Worm (Caenorhabditis elegans) whole organism, L4 larva: ENCODE data around the gene abcf-3.

Source experiments
- D1046.2 ChIP-seq: fragments of 200-800 bp; sonication (Bioruptor generic); IDR thresholded peaks from 2 replicates; pipeline ENCODE4 v1.3.6; 2022; ENCODE audit warnings: missing genetic modification characterization, missing compliant biosample characterization
- F49E8.2 ChIP-seq: sonication (generic microtip); optimal IDR thresholded peaks from 2 replicates; lab custom pipeline; 2016; ENCODE audit warnings: missing compliant biosample characterization, mild to moderate bottlenecking, missing genetic modification characterization, borderline replicate concordance
- R02D3.7 ChIP-seq: fragments of 150-350 bp; sonication (generic microtip); optimal IDR thresholded peaks from 3 replicates; lab custom pipeline; 2014; ENCODE audit warnings: missing biosample characterization, missing genetic modification characterization
- ama-1 ChIP-seq: fragments of 150-350 bp; optimal IDR thresholded peaks from 2 replicates; lab custom pipeline; 2014; ENCODE audit warnings: inconsistent platforms, mixed read lengths
- ceh-82 ChIP-seq: sonication (generic microtip); optimal IDR thresholded peaks from 2 replicates; lab custom pipeline; 2017; ENCODE audit warnings: missing biosample characterization, missing genetic modification characterization
- dve-1 ChIP-seq: sonication (generic microtip); optimal IDR thresholded peaks from 2 replicates; lab custom pipeline; 2017; ENCODE audit warnings: antibody characterized with exemption, mild to moderate bottlenecking, missing genetic modification characterization, missing compliant biosample characterization; ENCODE audit not compliant: insufficient read depth
- fkh-10 ChIP-seq: fragments of 150-350 bp; optimal IDR thresholded peaks from 2 replicates; lab custom pipeline; 2014; ENCODE audit warnings: missing biosample characterization, missing genetic modification reagents, missing genetic modification characterization
- jun-1 ChIP-seq: fragments of 150-350 bp; optimal IDR thresholded peaks from 2 replicates; lab custom pipeline; 2014; ENCODE audit warnings: missing biosample characterization, missing genetic modification reagents, missing genetic modification characterization
- lin-15B ChIP-seq: fragments of 150-350 bp; sonication (generic microtip); optimal IDR thresholded peaks from 3 replicates; lab custom pipeline; 2014; ENCODE audit warnings: missing biosample characterization, missing genetic modification characterization
- mxl-2 ChIP-seq: fragments of 200-800 bp; sonication (Bioruptor generic); conservative IDR thresholded peaks from 2 replicates; pipeline ENCODE4 v1.3.6; 2022; ENCODE audit warnings: missing genetic modification reagents, missing genetic modification characterization, missing compliant biosample characterization
- nhr-111 ChIP-seq: fragments of 200-800 bp; sonication (Bioruptor generic); optimal IDR thresholded peaks from 2 replicates; lab custom pipeline; 2018; ENCODE audit warnings: mild to moderate bottlenecking, missing genetic modification characterization, missing compliant biosample characterization
- nhr-25 ChIP-seq: sonication (generic microtip); optimal IDR thresholded peaks from 2 replicates; lab custom pipeline; 2017; ENCODE audit warnings: missing genetic modification characterization, mild to moderate bottlenecking, missing compliant biosample characterization, antibody characterized with exemption, moderate library complexity, borderline replicate concordance; ENCODE audit not compliant: insufficient read depth
- snpc-4 ChIP-seq: fragments of 150-350 bp; optimal IDR thresholded peaks from 2 replicates; lab custom pipeline; 2014; ENCODE audit warnings: missing biosample characterization, missing genetic modification characterization

ce11 chrIII:6147903-6148302, 25.3 kb upstream of the abcf-3 start, which contains the start of gene Y42G9A.2:
- TF ChIP-seq nhr-111 (GFP tag; lab: Kevin White, UChicago) (no peak), lin-15B (tag; lab: Kevin White, UChicago) (no peak), mxl-2 (no peak), jun-1 (tag; lab: Kevin White, UChicago) (no peak), D1046.2 (GFP tag; lab: Robert Waterston, UW) (no peak), snpc-4 (tag; lab: Kevin White, UChicago) (no peak), fkh-10 (GFP tag; lab: Kevin White, UChicago) (no peak), dve-1 (no peak), F49E8.2 (tag; lab: Kevin White, UChicago) (no peak), R02D3.7 (tag; lab: Kevin White, UChicago) (no peak), ama-1 (lab: Kevin White, UChicago) (no peak), ceh-82 (tag; lab: Kevin White, UChicago) (no peak), nhr-25 (tag; lab: Kevin White, UChicago) (no peak)
